Worm (Caenorhabditis elegans) whole organism, late embryonic: ENCODE data around the gene col-160.

Experiments used
- F13H6.1 ChIP-seq: sonication (generic microtip); optimal IDR thresholded peaks from 2 replicates; lab custom pipeline; 2016; ENCODE audit warnings: missing genetic modification characterization, missing compliant biosample characterization
- K02D7.2 ChIP-seq: sonication (generic microtip); optimal IDR thresholded peaks from 2 replicates; lab custom pipeline; 2017; ENCODE audit warnings: mild to moderate bottlenecking, missing genetic modification characterization, missing compliant biosample characterization
- ama-1 ChIP-seq: fragments of 150-350 bp; optimal IDR thresholded peaks from 2 replicates; lab custom pipeline; 2014
- ceh-19 ChIP-seq: fragments of 200-800 bp; sonication (Bioruptor generic); optimal IDR thresholded peaks from 2 replicates; lab custom pipeline; 2018; ENCODE audit warnings: mild to moderate bottlenecking, missing genetic modification characterization, missing compliant biosample characterization
- ceh-2 ChIP-seq: sonication (generic microtip); optimal IDR thresholded peaks from 2 replicates; lab custom pipeline; 2016; ENCODE audit warnings: missing genotype, missing genetic modification characterization, missing compliant biosample characterization
- ceh-22 ChIP-seq: sonication (generic microtip); optimal IDR thresholded peaks from 2 replicates; lab custom pipeline; 2017; ENCODE audit warnings: missing biosample characterization, missing genetic modification characterization
- ceh-31 ChIP-seq: sonication (generic microtip); optimal IDR thresholded peaks from 2 replicates; lab custom pipeline; 2016; ENCODE audit warnings: missing genetic modification characterization, missing compliant biosample characterization
- dmd-4 ChIP-seq: sonication (generic microtip); optimal IDR thresholded peaks from 2 replicates; lab custom pipeline; 2016; ENCODE audit warnings: borderline replicate concordance, missing genetic modification characterization, missing compliant biosample characterization
- dve-1 ChIP-seq: sonication (generic microtip); optimal IDR thresholded peaks from 2 replicates; lab custom pipeline; 2017; ENCODE audit warnings: antibody characterized with exemption, mild to moderate bottlenecking, missing genetic modification characterization, missing compliant biosample characterization
- ets-4 ChIP-seq: sonication (generic microtip); optimal IDR thresholded peaks from 2 replicates; lab custom pipeline; 2016; ENCODE audit warnings: missing genetic modification characterization, missing compliant biosample characterization
- eyg-1 ChIP-seq: sonication (generic microtip); optimal IDR thresholded peaks from 2 replicates; lab custom pipeline; 2016; ENCODE audit warnings: missing genotype, missing genetic modification characterization, missing compliant biosample characterization
- hlh-13 ChIP-seq: fragments of 200-800 bp; sonication (Bioruptor generic); optimal IDR thresholded peaks from 2 replicates; lab custom pipeline; 2018; ENCODE audit warnings: mild to moderate bottlenecking, missing genetic modification characterization, missing compliant biosample characterization
- hlh-15 ChIP-seq: sonication (generic microtip); optimal IDR thresholded peaks from 2 replicates; lab custom pipeline; 2016; ENCODE audit warnings: missing genetic modification characterization, missing compliant biosample characterization
- hlh-6 ChIP-seq: sonication (generic microtip); optimal IDR thresholded peaks from 2 replicates; lab custom pipeline; 2016; ENCODE audit warnings: missing genotype, missing genetic modification characterization, missing compliant biosample characterization
- hlh-8 ChIP-seq: sonication (generic microtip); optimal IDR thresholded peaks from 2 replicates; lab custom pipeline; 2016; ENCODE audit warnings: missing genotype, missing genetic modification characterization, missing compliant biosample characterization
- lim-6 ChIP-seq: sonication (generic microtip); optimal IDR thresholded peaks from 2 replicates; lab custom pipeline; 2016; ENCODE audit warnings: missing genetic modification characterization, missing compliant biosample characterization
- lin-11 ChIP-seq: fragments of 200-800 bp; sonication (Bioruptor generic); optimal IDR thresholded peaks from 2 replicates; lab custom pipeline; 2018; ENCODE audit warnings: mild to moderate bottlenecking, missing genetic modification characterization, missing compliant biosample characterization
- madf-2 ChIP-seq: sonication (generic microtip); optimal IDR thresholded peaks from 2 replicates; lab custom pipeline; 2017; ENCODE audit warnings: missing genetic modification characterization, missing compliant biosample characterization
- mec-3 ChIP-seq: sonication (generic microtip); optimal IDR thresholded peaks from 2 replicates; lab custom pipeline; 2016; ENCODE audit warnings: borderline replicate concordance, missing genetic modification characterization, missing compliant biosample characterization
- npax-4 ChIP-seq: sonication (generic microtip); optimal IDR thresholded peaks from 2 replicates; lab custom pipeline; 2016; ENCODE audit warnings: missing genetic modification characterization, missing compliant biosample characterization
- pat-9 ChIP-seq: fragments of 200-800 bp; sonication (Bioruptor generic); optimal IDR thresholded peaks from 2 replicates; lab custom pipeline; 2018; ENCODE audit warnings: mild to moderate bottlenecking, missing genetic modification characterization, moderate library complexity, missing compliant biosample characterization
- pqm-1 ChIP-seq: sonication (generic microtip); optimal IDR thresholded peaks from 2 replicates; lab custom pipeline; 2016; ENCODE audit warnings: missing genetic modification characterization, missing compliant biosample characterization
- rnt-1 ChIP-seq: sonication (generic microtip); optimal IDR thresholded peaks from 2 replicates; lab custom pipeline; 2016; ENCODE audit warnings: missing genetic modification characterization, missing compliant biosample characterization
- tbx-7 ChIP-seq: sonication (generic microtip); optimal IDR thresholded peaks from 2 replicates; lab custom pipeline; 2016; ENCODE audit warnings: missing genotype, missing genetic modification characterization, missing compliant biosample characterization
- unc-3 ChIP-seq, 2 experiments: fragments of 200-800 bp in 1 of 2; sonication (Bioruptor generic) in 1 of 2; sonication (generic microtip) in 1 of 2; conservative IDR thresholded peaks in 1 of 2; optimal IDR thresholded peaks in 1 of 2; 2 replicates each; pipeline versions ENCODE4 v1.3.6 to Lab custom; 2016 to 2022; ENCODE audit warnings: missing compliant biosample characterization in 2 of 2, missing genetic modification characterization in 2 of 2, missing genetic modification reagents in 1 of 2
- unc-42 ChIP-seq: sonication (generic microtip); optimal IDR thresholded peaks from 2 replicates; lab custom pipeline; 2016; ENCODE audit warnings: missing genotype, missing genetic modification characterization, missing compliant biosample characterization
- unc-55 ChIP-seq: sonication (generic microtip); optimal IDR thresholded peaks from 2 replicates; lab custom pipeline; 2017; ENCODE audit warnings: missing biosample characterization, missing genetic modification reagents, missing genetic modification characterization
- zip-5 ChIP-seq: sonication (generic microtip); optimal IDR thresholded peaks from 2 replicates; lab custom pipeline; 2016; ENCODE audit warnings: missing genetic modification characterization, missing compliant biosample characterization

col-160 gene

ce11 chrV:13162885-13163284 lies 39.1 kb downstream of the col-160 start:
- TF ChIP-seq npax-4 (tag; lab: Kevin White, UChicago), result no peak
- TF ChIP-seq lin-11 (tag; lab: Kevin White, UChicago), result no peak
- TF ChIP-seq unc-3 (GFP tag; conservative IDR thresholded peaks at IDR 0.05; lab: Robert Waterston, UW), result no peak
- TF ChIP-seq unc-3 (tag; optimal IDR thresholded peaks at IDR 0.05; lab: Kevin White, UChicago), result no peak
- no peak for TF ChIP-seq unc-42 (tag; lab: Kevin White, UChicago)

- TF ChIP-seq K02D7.2 (tag; lab: Kevin White, UChicago) (no peak), lim-6 (tag; lab: Kevin White, UChicago) (no peak), hlh-6 (tag; lab: Kevin White, UChicago) (no peak)
Measured at ce11 chrV:13161052-13161451, 40.9 kb downstream of the col-160 start.

- TF ChIP-seq F13H6.1, result no peak
- no peak for TF ChIP-seq mec-3 (tag; lab: Kevin White, UChicago)
- TF ChIP-seq ama-1 (lab: Kevin White, UChicago), result no peak
- peak; percentile 72 for TF ChIP-seq unc-55 (GFP tag; lab: Kevin White, UChicago)
- TF ChIP-seq dve-1, result no peak
- no peak for TF ChIP-seq rnt-1 (tag; lab: Kevin White, UChicago)
- no peak for TF ChIP-seq ceh-2 (tag; lab: Kevin White, UChicago)
- TF ChIP-seq ets-4 (tag; lab: Kevin White, UChicago), result no peak
Measured at ce11 chrV:13157073-13157472, 44.9 kb downstream of the col-160 start.

- peak; percentile 82 for TF ChIP-seq unc-55 (GFP tag; lab: Kevin White, UChicago)
- TF ChIP-seq ceh-19 (GFP tag; lab: Kevin White, UChicago), result no peak
- no peak for TF ChIP-seq dmd-4 (tag; lab: Kevin White, UChicago)
- TF ChIP-seq pqm-1, result no peak
- TF ChIP-seq hlh-15 (tag; lab: Kevin White, UChicago), result no peak
- TF ChIP-seq zip-5 (tag; lab: Kevin White, UChicago), result no peak
- TF ChIP-seq hlh-6 (tag; lab: Kevin White, UChicago), result no peak
- TF ChIP-seq ceh-31, result no peak
Measured at ce11 chrV:13154225-13154624, 47.8 kb downstream of the col-160 start.

ce11 chrV:13152575-13152974 lies 49.4 kb downstream of the col-160 start, which contains the start of gene noca-1:
Gene noca-1 (plus strand): TSS chrV:13152919.
- TF ChIP-seq hlh-13 (GFP tag; lab: Kevin White, UChicago) (no peak), eyg-1 (tag; lab: Kevin White, UChicago) (no peak), hlh-8 (tag; lab: Kevin White, UChicago) (no peak), tbx-7 (tag; lab: Kevin White, UChicago) (no peak), ceh-22 (tag; lab: Kevin White, UChicago) (no peak), pat-9 (tag; lab: Kevin White, UChicago) (no peak), madf-2 (tag; lab: Kevin White, UChicago) (no peak)
- TF ChIP-seq, all 69 proteins: peak for 0
